Worm (Caenorhabditis elegans) whole organism, L4/young adult: Measurements from ENCODE around the gene ntc-1.

Experiments
- W03F9.2 ChIP-seq: fragments of 150-350 bp; optimal IDR thresholded peaks from 2 replicates; lab custom pipeline; 2014; ENCODE audit warnings: missing biosample characterization, missing genetic modification characterization
- dao-5 ChIP-seq: sonication (generic microtip); optimal IDR thresholded peaks from 2 replicates; lab custom pipeline; 2016; ENCODE audit warnings: missing genotype, missing genetic modification characterization, moderate library complexity, missing compliant biosample characterization

DNA sequence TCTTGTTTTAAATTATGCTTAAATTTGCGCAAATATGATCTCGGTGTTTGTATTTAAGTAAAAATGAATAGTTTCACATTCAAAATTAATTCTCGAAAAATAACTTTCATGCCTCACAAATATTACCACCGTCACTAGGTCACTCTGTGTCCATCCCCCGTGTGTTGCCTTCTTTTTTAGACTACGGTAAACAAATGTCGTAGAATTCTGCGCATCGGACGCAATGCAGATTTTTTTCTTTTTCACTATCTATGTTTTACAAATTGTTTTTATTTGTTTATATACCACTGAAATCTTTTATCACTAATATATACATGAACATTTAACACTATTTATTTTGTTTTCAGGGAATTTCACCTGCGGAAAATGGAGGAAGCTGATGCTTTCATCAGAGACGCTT, 47.6 kb upstream of the ntc-1 start, which contains the start of gene R08E3.3:
- no peak for TF ChIP-seq dao-5
- TF ChIP-seq W03F9.2 (tag; lab: Kevin White, UChicago) = peak; percentile 5
